Worm (Caenorhabditis elegans): Measurements from ENCODE around the gene decr-1.2.

Gene decr-1.2

DNA sequence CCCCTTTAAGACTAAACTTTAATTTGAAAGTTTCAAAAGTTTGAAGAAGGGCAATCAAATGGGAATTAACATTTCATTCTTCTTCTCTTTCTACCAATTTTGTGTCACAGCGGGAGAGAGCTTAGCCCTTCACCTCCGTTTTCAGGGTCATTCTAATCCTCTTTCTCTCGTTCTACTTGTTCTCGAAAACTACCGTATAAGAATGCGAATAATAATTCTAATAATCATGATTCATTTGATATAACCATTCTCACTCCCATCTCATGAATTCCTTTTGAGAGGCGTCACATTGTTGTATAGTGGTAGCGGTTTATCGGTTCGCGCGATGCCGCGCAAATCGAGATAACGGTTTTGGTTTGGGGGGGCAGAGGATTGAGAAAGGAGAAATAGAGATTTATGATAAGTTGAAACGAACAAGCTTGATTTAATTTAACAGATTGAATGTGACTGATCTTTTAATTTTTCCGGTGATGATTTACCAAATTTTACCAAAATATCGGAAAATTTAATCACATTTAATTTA, 16.2 kb upstream of the decr-1.2 start:
- TF ChIP-seq elt-1 (tag; optimal IDR thresholded peaks at IDR 0.05; ENCODE audit: borderline replicate concordance, insufficient read depth) (peak; percentile 68), snpc-4 (tag; optimal IDR thresholded peaks at IDR 0.05) (no peak), ham-2 (GFP tag; optimal IDR thresholded peaks at IDR 0.05) (peak; percentile 78)

DNA sequence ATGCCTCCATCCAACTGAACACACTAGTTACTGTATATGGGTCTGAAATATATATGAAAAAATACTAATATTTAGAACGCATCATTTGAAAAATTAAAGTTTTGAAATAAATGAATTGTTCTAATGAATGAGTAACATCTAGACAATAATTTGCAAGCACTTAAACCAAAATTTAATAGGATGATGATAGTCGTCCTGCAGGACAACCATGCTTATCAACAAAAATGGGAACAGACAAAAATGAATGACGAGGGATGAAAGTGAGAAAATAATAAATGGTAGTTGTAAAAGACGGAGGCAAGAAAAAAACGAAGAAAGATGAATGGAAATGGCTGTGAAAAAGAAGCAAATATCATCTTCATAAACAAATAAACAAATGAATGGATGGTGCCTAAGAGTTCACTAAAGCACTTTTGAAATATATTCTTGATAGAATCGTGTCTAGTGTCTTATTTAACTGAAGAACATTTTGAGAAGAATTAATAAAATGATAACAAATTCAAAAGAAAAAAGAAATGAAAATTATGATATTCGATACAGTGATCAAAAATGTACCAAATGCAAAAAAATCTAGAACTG, 14.1 kb upstream of the decr-1.2 start, which contains the start of gene gldi-7:
TSS of gene gldi-7 (minus strand) at position 42 of the 579 bp plus-strand sequence.
- TF ChIP-seq unc-39 (tag; optimal IDR thresholded peaks at IDR 0.05) (no peak), mls-2 (tag; optimal IDR thresholded peaks at IDR 0.05) (no peak), zip-8 (tag; optimal IDR thresholded peaks at IDR 0.05) (no peak), ces-1 (GFP tag; optimal IDR thresholded peaks at IDR 0.05) (no peak), unc-62 (GFP tag; optimal IDR thresholded peaks at IDR 0.05) (no peak), nhr-76 (tag; optimal IDR thresholded peaks at IDR 0.05) (no peak)

DNA sequence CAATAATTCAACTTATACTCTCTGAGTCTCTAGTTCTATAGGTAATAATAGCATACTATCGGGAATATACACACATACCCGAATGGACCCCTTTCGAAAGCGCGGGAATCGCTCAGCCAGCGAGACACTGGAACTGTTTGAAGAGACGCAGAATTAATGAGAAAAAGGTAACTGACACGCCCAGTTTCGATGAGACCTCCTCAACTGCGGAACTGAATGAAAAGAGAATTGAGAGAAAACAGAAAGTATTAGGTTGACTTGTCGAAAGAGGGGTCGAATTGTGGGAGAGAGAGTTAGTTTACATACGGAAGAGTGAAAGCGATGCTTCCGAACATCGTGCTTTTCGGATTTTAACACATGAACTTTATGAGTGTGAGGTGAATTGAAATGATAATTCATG, 13.4 kb upstream of the decr-1.2 start:
- TF ChIP-seq lsy-2 (tag; optimal IDR thresholded peaks at IDR 0.05) (no peak), ztf-11 (tag; optimal IDR thresholded peaks at IDR 0.05) (no peak), nhr-12 (tag; optimal IDR thresholded peaks at IDR 0.05) (no peak), ham-2 (GFP tag; optimal IDR thresholded peaks at IDR 0.05) (peak; percentile 56), mep-1 (tag; optimal IDR thresholded peaks at IDR 0.05) (no peak), flh-1 (GFP tag; optimal IDR thresholded peaks at IDR 0.05) (no peak), ceh-43 (GFP tag; optimal IDR thresholded peaks at IDR 0.05) (no peak), mab-5 (tag; optimal IDR thresholded peaks at IDR 0.05) (no peak), pha-4 (tag; optimal IDR thresholded peaks at IDR 0.05) (peak; percentile 5), blmp-1 (tag; optimal IDR thresholded peaks at IDR 0.05) (peak; percentile 62), lin-13 (tag; optimal IDR thresholded peaks at IDR 0.05) (no peak)

DNA sequence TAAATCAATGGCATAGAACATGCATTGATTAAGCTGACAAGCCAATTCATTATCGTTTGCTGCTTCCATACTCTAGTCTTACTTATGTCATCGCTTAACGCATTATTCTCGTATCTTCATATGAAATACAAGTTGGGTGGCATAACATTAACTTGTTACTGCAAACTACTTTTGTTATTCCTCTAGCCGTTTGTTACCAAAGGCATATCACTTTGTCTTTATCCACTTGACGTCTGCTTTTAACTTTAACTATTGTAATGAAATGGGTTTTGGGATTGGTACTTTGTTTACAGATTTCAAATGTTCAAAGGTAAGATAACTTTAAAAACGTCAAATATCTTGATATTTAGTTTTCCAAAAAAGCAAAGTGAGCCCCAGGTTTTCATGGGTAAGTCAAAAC, 9.4 kb upstream of the decr-1.2 start, which contains the start of gene W01C9.2:
TSS of gene W01C9.2 (plus strand) at position 301 of the 400 bp plus-strand sequence.
- TF ChIP-seq ces-1 (GFP tag; optimal IDR thresholded peaks at IDR 0.05) (no peak), mep-1 (tag; optimal IDR thresholded peaks at IDR 0.05) (no peak), M03D4.4 (tag; optimal IDR thresholded peaks at IDR 0.05) (no peak), unc-120 (tag; optimal IDR thresholded peaks at IDR 0.05; ENCODE audit: poor library complexity, severe bottlenecking) (no peak), sptf-1 (tag; optimal IDR thresholded peaks at IDR 0.05) (no peak), blmp-1 (tag; optimal IDR thresholded peaks at IDR 0.05) (no peak), ztf-11 (tag; optimal IDR thresholded peaks at IDR 0.05) (no peak), zip-8 (tag; optimal IDR thresholded peaks at IDR 0.05) (no peak), flh-1 (GFP tag; optimal IDR thresholded peaks at IDR 0.05) (no peak), lin-32 (GFP tag; optimal IDR thresholded peaks at IDR 0.05) (no peak), bed-3 (GFP tag; optimal IDR thresholded peaks at IDR 0.05) (no peak), elt-3 (tag; optimal IDR thresholded peaks at IDR 0.05) (no peak), lsy-2 (tag; optimal IDR thresholded peaks at IDR 0.05) (no peak)

DNA sequence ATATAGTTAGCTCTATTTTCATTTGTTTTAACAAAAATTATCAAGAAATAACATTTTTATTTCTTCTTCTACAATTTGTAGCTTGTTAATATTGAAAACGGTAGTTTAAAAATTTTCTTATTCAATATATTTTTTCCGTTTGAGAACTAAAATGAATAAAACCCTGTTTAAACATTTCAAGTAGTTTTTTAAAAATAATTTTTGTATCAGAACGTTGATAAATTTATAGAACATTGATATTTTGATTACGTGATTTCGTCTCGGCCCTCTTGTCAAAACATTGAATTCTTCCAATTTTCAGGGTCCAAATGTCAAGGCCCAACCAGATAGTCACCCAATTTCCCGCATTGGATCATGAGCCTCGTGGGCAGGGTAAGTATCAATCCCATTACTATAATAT, 5.0 kb upstream of the decr-1.2 start, which contains the start of gene pqn-73:
TSS of gene pqn-73 (plus strand) at position 301 of the 400 bp plus-strand sequence.
- no peak for TF ChIP-seq pha-4 (tag; optimal IDR thresholded peaks at IDR 0.05)
- no peak for TF ChIP-seq mab-5 (tag; optimal IDR thresholded peaks at IDR 0.05)
- TF ChIP-seq nhr-237 (tag; optimal IDR thresholded peaks at IDR 0.05), result no peak
- TF ChIP-seq ztf-11 (tag; optimal IDR thresholded peaks at IDR 0.05), result no peak
- no peak for TF ChIP-seq flh-1 (GFP tag; optimal IDR thresholded peaks at IDR 0.05)
- no peak for TF ChIP-seq ham-2 (GFP tag; optimal IDR thresholded peaks at IDR 0.05)
- no peak for TF ChIP-seq unc-39 (tag; optimal IDR thresholded peaks at IDR 0.05)
- TF ChIP-seq ces-1 (GFP tag; optimal IDR thresholded peaks at IDR 0.05), result no peak
- no peak for TF ChIP-seq lsy-2 (tag; optimal IDR thresholded peaks at IDR 0.05)
- no peak for TF ChIP-seq sem-2 (GFP tag; optimal IDR thresholded peaks at IDR 0.05)
- TF ChIP-seq nhr-12 (tag; optimal IDR thresholded peaks at IDR 0.05), result no peak
- TF ChIP-seq blmp-1 (tag; optimal IDR thresholded peaks at IDR 0.05), result no peak
- no peak for TF ChIP-seq hlh-1 (tag; optimal IDR thresholded peaks at IDR 0.05)

DNA sequence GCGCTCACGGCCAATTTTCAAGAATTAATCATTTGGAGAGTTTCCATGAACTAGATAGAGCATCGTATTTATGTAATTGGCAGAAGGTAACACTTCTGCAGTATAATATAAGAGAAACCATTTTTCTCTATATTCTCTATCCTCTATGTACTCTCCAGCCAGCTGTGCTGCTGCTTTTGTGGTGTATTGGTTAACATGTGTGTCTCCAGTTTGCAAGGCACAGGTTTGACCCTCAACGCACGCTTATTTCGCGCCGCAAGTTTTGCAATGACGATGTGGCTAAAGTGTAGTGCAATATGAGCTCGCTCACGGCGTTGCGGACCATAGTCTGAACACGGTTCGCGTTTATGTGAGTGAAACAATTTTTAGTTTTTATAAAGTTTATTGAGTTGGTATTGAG, 1.6 kb downstream of the decr-1.2 start:
- TF ChIP-seq nhr-237 (tag; optimal IDR thresholded peaks at IDR 0.05) (no peak), sem-2 (GFP tag; optimal IDR thresholded peaks at IDR 0.05) (peak; percentile 81), mep-1 (tag; optimal IDR thresholded peaks at IDR 0.05) (peak; percentile 27), bed-3 (GFP tag; optimal IDR thresholded peaks at IDR 0.05) (peak; percentile 84), mab-5 (tag; optimal IDR thresholded peaks at IDR 0.05) (no peak), ceh-43 (GFP tag; optimal IDR thresholded peaks at IDR 0.05) (peak; percentile 85), elt-3 (tag; optimal IDR thresholded peaks at IDR 0.05) (no peak), ztf-11 (tag; optimal IDR thresholded peaks at IDR 0.05) (peak; percentile 29), nhr-76 (tag; optimal IDR thresholded peaks at IDR 0.05) (no peak), M03D4.4 (tag; optimal IDR thresholded peaks at IDR 0.05) (peak; percentile 90), pha-4 (tag; optimal IDR thresholded peaks at IDR 0.05) (peak; percentile 80), cnd-1 (tag; optimal IDR thresholded peaks at IDR 0.05) (peak; percentile 94), unc-120 (tag; optimal IDR thresholded peaks at IDR 0.05; ENCODE audit: poor library complexity, severe bottlenecking) (peak; percentile 68), nhr-28 (tag; optimal IDR thresholded peaks at IDR 0.05) (peak; percentile 37), tbx-8 (GFP tag; optimal IDR thresholded peaks at IDR 0.05) (peak; percentile 84), lsy-2 (tag; optimal IDR thresholded peaks at IDR 0.05) (peak; percentile 17), ham-2 (GFP tag; optimal IDR thresholded peaks at IDR 0.05) (peak; percentile 89), hlh-1 (tag; optimal IDR thresholded peaks at IDR 0.05) (peak; percentile 74), zip-8 (tag; optimal IDR thresholded peaks at IDR 0.05) (no peak), ceh-83 (GFP tag; optimal IDR thresholded peaks at IDR 0.05) (peak; percentile 96), lin-32 (GFP tag; optimal IDR thresholded peaks at IDR 0.05) (peak; percentile 86), sptf-1 (tag; optimal IDR thresholded peaks at IDR 0.05) (no peak), mls-2 (tag; optimal IDR thresholded peaks at IDR 0.05) (peak; percentile 90), unc-39 (tag; optimal IDR thresholded peaks at IDR 0.05) (peak; percentile 91), unc-62 (GFP tag; optimal IDR thresholded peaks at IDR 0.05) (peak; percentile 57), snpc-4 (tag; optimal IDR thresholded peaks at IDR 0.05) (no peak), flh-1 (GFP tag; optimal IDR thresholded peaks at IDR 0.05) (peak; percentile 72)

Data from whole organism, mixed stage, embryonic.